Worm (Caenorhabditis elegans) whole organism, L3 larva: ENCODE results near the gene F01D4.5.

ENCODE experiments used
- R02D3.7 ChIP-seq: fragments of 150-350 bp; optimal IDR thresholded peaks from 2 replicates; lab custom pipeline; 2014; ENCODE audit warnings: missing biosample characterization, missing genetic modification characterization
- ZK546.5 ChIP-seq: sonication (generic microtip); optimal IDR thresholded peaks from 2 replicates; lab custom pipeline; 2017; ENCODE audit warnings: missing biosample characterization, missing genetic modification characterization
- aly-2 ChIP-seq: fragments of 150-350 bp; optimal IDR thresholded peaks from 2 replicates; lab custom pipeline; 2014; ENCODE audit warnings: missing biosample characterization, missing genetic modification characterization
- ama-1 ChIP-seq: fragments of 150-350 bp; optimal IDR thresholded peaks from 2 replicates; lab custom pipeline; 2018
- ceh-16 ChIP-seq: sonication (generic microtip); optimal IDR thresholded peaks from 2 replicates; lab custom pipeline; 2017; ENCODE audit warnings: missing biosample characterization, missing genetic modification characterization
- ceh-82 ChIP-seq: fragments of 150-350 bp; optimal IDR thresholded peaks from 2 replicates; lab custom pipeline; 2014; ENCODE audit warnings: missing biosample characterization, missing genetic modification characterization
- ceh-9 ChIP-seq: sonication (generic microtip); optimal IDR thresholded peaks from 2 replicates; lab custom pipeline; 2018; ENCODE audit warnings: missing biosample characterization, missing genetic modification characterization
- daf-12 ChIP-seq: fragments of 150-350 bp; optimal IDR thresholded peaks from 2 replicates; lab custom pipeline; 2014; ENCODE audit warnings: missing biosample characterization, missing genetic modification reagents, missing genetic modification characterization
- egl-27 ChIP-seq: sonication (generic microtip); optimal IDR thresholded peaks from 4 replicates; lab custom pipeline; 2017; ENCODE audit warnings: missing biosample characterization, missing genetic modification reagents, missing genetic modification characterization
- egl-5 ChIP-seq: fragments of 150-350 bp; optimal IDR thresholded peaks from 2 replicates; lab custom pipeline; 2017; ENCODE audit warnings: missing biosample characterization, missing genetic modification reagents, missing genetic modification characterization, inconsistent platforms
- elt-1 ChIP-seq: fragments of 150-350 bp; optimal IDR thresholded peaks from 2 replicates; lab custom pipeline; 2014; ENCODE audit warnings: missing biosample characterization, missing genetic modification characterization
- elt-2 ChIP-seq: sonication (generic microtip); optimal IDR thresholded peaks from 2 replicates; lab custom pipeline; 2016; ENCODE audit warnings: missing genetic modification reagents, mild to moderate bottlenecking, missing genetic modification characterization, missing compliant biosample characterization
- elt-3 ChIP-seq, 3 experiments: fragments of 150-350 bp in 1 of 3; sonication (generic microtip) in 2 of 3; optimal IDR thresholded peaks; 2 replicates in 2 of 3; 4 replicates in 1 of 3; lab custom pipeline; 2014 to 2017; ENCODE audit warnings: missing biosample characterization in 3 of 3, missing genetic modification characterization in 3 of 3
- eor-1 ChIP-seq, 2 experiments: fragments of 150-350 bp; optimal IDR thresholded peaks; 2 replicates each; lab custom pipeline; 2014 to 2018; ENCODE audit warnings: missing biosample characterization in 2 of 2, missing genetic modification characterization in 2 of 2
- fkh-10 ChIP-seq: sonication (generic microtip); optimal IDR thresholded peaks from 2 replicates; lab custom pipeline; 2017; ENCODE audit warnings: missing biosample characterization, missing genetic modification reagents, missing genetic modification characterization
- fkh-2 ChIP-seq: fragments of 150-350 bp; optimal IDR thresholded peaks from 2 replicates; lab custom pipeline; 2014; ENCODE audit warnings: missing biosample characterization, missing genetic modification reagents, missing genetic modification characterization
- fos-1 ChIP-seq: fragments of 150-350 bp; optimal IDR thresholded peaks from 2 replicates; lab custom pipeline; 2014; ENCODE audit warnings: missing biosample characterization, missing genetic modification characterization
- hmg-11 ChIP-seq: sonication (generic microtip); optimal IDR thresholded peaks from 2 replicates; lab custom pipeline; 2016; ENCODE audit warnings: missing genetic modification characterization, missing compliant biosample characterization
- jun-1 ChIP-seq: fragments of 150-350 bp; optimal IDR thresholded peaks from 2 replicates; lab custom pipeline; 2014; ENCODE audit warnings: missing biosample characterization, missing genetic modification reagents, missing genetic modification characterization
- lin-15B ChIP-seq: fragments of 150-350 bp; optimal IDR thresholded peaks from 2 replicates; lab custom pipeline; 2014; ENCODE audit warnings: missing biosample characterization, missing genetic modification characterization
- lin-39 ChIP-seq: fragments of 150-350 bp; optimal IDR thresholded peaks from 2 replicates; lab custom pipeline; 2018; ENCODE audit warnings: missing biosample characterization, missing genetic modification reagents, missing genetic modification characterization
- lsy-12 ChIP-seq: sonication (generic microtip); optimal IDR thresholded peaks from 2 replicates; lab custom pipeline; 2016; ENCODE audit warnings: mild to moderate bottlenecking, missing genetic modification characterization, missing compliant biosample characterization
- mdl-1 ChIP-seq: fragments of 150-350 bp; optimal IDR thresholded peaks from 2 replicates; lab custom pipeline; 2014; ENCODE audit warnings: missing biosample characterization, missing genetic modification characterization
- mml-1 ChIP-seq: fragments of 150-350 bp; sonication (generic microtip); optimal IDR thresholded peaks from 3 replicates; lab custom pipeline; 2014; ENCODE audit warnings: missing biosample characterization, missing genetic modification characterization
- nfya-1 ChIP-seq: sonication (generic microtip); optimal IDR thresholded peaks from 2 replicates; lab custom pipeline; 2017; ENCODE audit warnings: missing genetic modification characterization, mild to moderate bottlenecking, missing compliant biosample characterization, antibody characterized with exemption, moderate library complexity; ENCODE audit not compliant: insufficient read depth
- nhr-11 ChIP-seq: fragments of 150-350 bp; optimal IDR thresholded peaks from 2 replicates; lab custom pipeline; 2014; ENCODE audit warnings: missing biosample characterization, missing genetic modification characterization
- nhr-237 ChIP-seq: fragments of 150-350 bp; optimal IDR thresholded peaks from 2 replicates; lab custom pipeline; 2014; ENCODE audit warnings: missing biosample characterization, missing genetic modification characterization
- nhr-25 ChIP-seq: sonication (generic microtip); optimal IDR thresholded peaks from 2 replicates; lab custom pipeline; 2017; ENCODE audit warnings: missing biosample characterization, missing genetic modification characterization
- nhr-28 ChIP-seq: fragments of 150-350 bp; optimal IDR thresholded peaks from 2 replicates; lab custom pipeline; 2014; ENCODE audit warnings: missing biosample characterization, missing genetic modification characterization
- nhr-43 ChIP-seq: sonication (generic microtip); optimal IDR thresholded peaks from 2 replicates; lab custom pipeline; 2016; ENCODE audit warnings: mild to moderate bottlenecking, missing genetic modification characterization, missing compliant biosample characterization; ENCODE audit not compliant: poor library complexity, severe bottlenecking
- nhr-67 ChIP-seq: fragments of 150-350 bp; optimal IDR thresholded peaks from 2 replicates; lab custom pipeline; 2014; ENCODE audit warnings: missing biosample characterization, missing genetic modification characterization
- nhr-76 ChIP-seq: fragments of 150-350 bp; sonication (generic microtip); optimal IDR thresholded peaks from 5 replicates; lab custom pipeline; 2014; ENCODE audit warnings: missing biosample characterization, missing genetic modification characterization
- nhr-77 ChIP-seq: fragments of 150-350 bp; optimal IDR thresholded peaks from 2 replicates; lab custom pipeline; 2014; ENCODE audit warnings: missing biosample characterization, missing genetic modification characterization
- pqm-1 ChIP-seq: fragments of 150-350 bp; optimal IDR thresholded peaks from 2 replicates; lab custom pipeline; 2017; ENCODE audit warnings: missing biosample characterization, missing genetic modification characterization, inconsistent platforms
- skn-1 ChIP-seq: fragments of 150-350 bp; optimal IDR thresholded peaks from 2 replicates; lab custom pipeline; 2014; ENCODE audit warnings: missing biosample characterization, missing genetic modification characterization
- snpc-4 ChIP-seq: fragments of 150-350 bp; optimal IDR thresholded peaks from 2 replicates; lab custom pipeline; 2014; ENCODE audit warnings: missing biosample characterization, missing genetic modification characterization
- tbx-2 ChIP-seq: sonication (generic microtip); optimal IDR thresholded peaks from 2 replicates; lab custom pipeline; 2016; ENCODE audit warnings: mild to moderate bottlenecking, missing genetic modification characterization, missing compliant biosample characterization
- unc-39 ChIP-seq: sonication (generic microtip); optimal IDR thresholded peaks from 4 replicates; lab custom pipeline; 2017; ENCODE audit warnings: missing biosample characterization, missing genetic modification characterization
- unc-62 ChIP-seq: fragments of 150-350 bp; sonication (generic microtip); optimal IDR thresholded peaks from 4 replicates; lab custom pipeline; 2014; ENCODE audit warnings: missing biosample characterization, missing genetic modification reagents, missing genetic modification characterization
- zag-1 ChIP-seq: fragments of 150-350 bp; optimal IDR thresholded peaks from 2 replicates; lab custom pipeline; 2014; ENCODE audit warnings: missing biosample characterization, missing genetic modification characterization
- ztf-11 ChIP-seq: fragments of 150-350 bp; optimal IDR thresholded peaks from 2 replicates; lab custom pipeline; 2014; ENCODE audit warnings: missing biosample characterization, missing genetic modification characterization
- ztf-4 ChIP-seq: fragments of 150-350 bp; optimal IDR thresholded peaks from 2 replicates; lab custom pipeline; 2014; ENCODE audit warnings: missing biosample characterization, missing genetic modification characterization

F01D4.5 gene

ce11 chrIV:10499948-10500356, 16.5 kb upstream of the F01D4.5 start:
- peak; percentile 86 for TF ChIP-seq nfya-1
- no peak for TF ChIP-seq ceh-9 (tag; lab: Kevin White, UChicago)
- TF ChIP-seq nhr-77 (tag; lab: Kevin White, UChicago): no peak
- no peak for TF ChIP-seq ceh-82 (tag; lab: Kevin White, UChicago)
- peak; percentile 21 for TF ChIP-seq egl-5 (tag; lab: Kevin White, UChicago)
- peak; percentile 55 for TF ChIP-seq lin-15B (tag; lab: Kevin White, UChicago)
- TF ChIP-seq snpc-4 (tag; lab: Kevin White, UChicago): peak; percentile 2
- no peak for TF ChIP-seq nhr-67 (tag; lab: Kevin White, UChicago)
- peak; percentile 27 for TF ChIP-seq skn-1 (tag; lab: Kevin White, UChicago)
- peak; percentile 21 for TF ChIP-seq fos-1 (tag; lab: Kevin White, UChicago)
- TF ChIP-seq zag-1 (tag; lab: Kevin White, UChicago): peak; percentile 62
- TF ChIP-seq fkh-2: no peak
- no peak for TF ChIP-seq elt-2 (tag; lab: Kevin White, UChicago)
- TF ChIP-seq hmg-11: peak; percentile 67
- TF ChIP-seq lin-39 (tag; lab: Kevin White, UChicago): peak; percentile 88
- TF ChIP-seq lsy-12 (tag; lab: Kevin White, UChicago): no peak
- no peak for TF ChIP-seq R02D3.7
- peak; percentile 71 for TF ChIP-seq nhr-11
- no peak for TF ChIP-seq nhr-76
- no peak for TF ChIP-seq unc-62
- TF ChIP-seq fkh-10 (GFP tag; lab: Kevin White, UChicago): peak; percentile 58
- no peak for TF ChIP-seq elt-3 (tag; optimal IDR thresholded peaks at IDR 0.05; lab: Kevin White, UChicago)
- peak; percentile 55 for TF ChIP-seq tbx-2 (tag; lab: Kevin White, UChicago)

ce11 chrIV:10498401-10498800, 14.9 kb upstream of the F01D4.5 start:
- no peak for TF ChIP-seq nfya-1
- no peak for TF ChIP-seq tbx-2 (tag; lab: Kevin White, UChicago)
- TF ChIP-seq ZK546.5 (tag; lab: Kevin White, UChicago): no peak
- TF ChIP-seq elt-2 (tag; lab: Kevin White, UChicago): no peak
- no peak for TF ChIP-seq lsy-12 (tag; lab: Kevin White, UChicago)
- TF ChIP-seq nhr-77 (tag; lab: Kevin White, UChicago): no peak
- no peak for TF ChIP-seq fos-1 (tag; lab: Kevin White, UChicago)
- no peak for TF ChIP-seq nhr-76
- no peak for TF ChIP-seq ceh-82 (tag; lab: Kevin White, UChicago)
- no peak for TF ChIP-seq aly-2 (tag; lab: Kevin White, UChicago)
- no peak for TF ChIP-seq nhr-25 (tag; lab: Kevin White, UChicago)
- no peak for TF ChIP-seq egl-27 (tag; lab: Kevin White, UChicago)
- TF ChIP-seq hmg-11: no peak

ce11 chrIV:10489409-10489808, 6.0 kb upstream of the F01D4.5 start:
- no peak for TF ChIP-seq elt-1 (tag; lab: Kevin White, UChicago)
- no peak for TF ChIP-seq fos-1 (tag; lab: Kevin White, UChicago)
- no peak for TF ChIP-seq R02D3.7
- no peak for TF ChIP-seq hmg-11
- TF ChIP-seq tbx-2 (tag; lab: Kevin White, UChicago): no peak
- no peak for TF ChIP-seq fkh-2
- TF ChIP-seq pqm-1 (tag; lab: Kevin White, UChicago): no peak
- TF ChIP-seq ceh-9 (tag; lab: Kevin White, UChicago): no peak
- TF ChIP-seq snpc-4 (tag; lab: Kevin White, UChicago): no peak
- no peak for TF ChIP-seq nhr-28 (tag; lab: Kevin White, UChicago)
- no peak for TF ChIP-seq mml-1 (tag; lab: Kevin White, UChicago)
- no peak for TF ChIP-seq ceh-16 (tag; lab: Kevin White, UChicago)
- no peak for TF ChIP-seq lsy-12 (tag; lab: Kevin White, UChicago)

- TF ChIP-seq elt-2 (tag; lab: Kevin White, UChicago): peak; percentile 56
- no peak for TF ChIP-seq eor-1 (tag; optimal IDR thresholded peaks at IDR 0.05; lab: Kevin White, UChicago)
- no peak for TF ChIP-seq elt-3 (tag; optimal IDR thresholded peaks at IDR 0.05; lab: Kevin White, UChicago)
- peak; percentile 99 for TF ChIP-seq pqm-1 (tag; lab: Kevin White, UChicago)
Measured at ce11 chrIV:10482585-10482984, 872 bp downstream of the F01D4.5 start.

- TF ChIP-seq nhr-11 (peak; percentile 66), skn-1 (tag; lab: Kevin White, UChicago) (no peak), ztf-11 (tag; lab: Kevin White, UChicago) (no peak), ama-1 (lab: Kevin White, UChicago) (peak; percentile 24), nhr-237 (tag; lab: Kevin White, UChicago) (no peak), jun-1 (tag; lab: Kevin White, UChicago) (no peak), nhr-77 (tag; lab: Kevin White, UChicago) (no peak), lin-15B (tag; lab: Kevin White, UChicago) (peak; percentile 53), mdl-1 (tag; lab: Kevin White, UChicago) (peak; percentile 28), nfya-1 (peak; percentile 81), egl-5 (tag; lab: Kevin White, UChicago) (no peak), fkh-2 (no peak), unc-39 (no peak), daf-12 (no peak), aly-2 (tag; lab: Kevin White, UChicago) (no peak), elt-2 (tag; lab: Kevin White, UChicago) (no peak), elt-1 (tag; lab: Kevin White, UChicago) (no peak), hmg-11 (peak; percentile 48), ZK546.5 (tag; lab: Kevin White, UChicago) (no peak), lin-39 (tag; lab: Kevin White, UChicago) (peak; percentile 72), ztf-4 (tag; lab: Kevin White, UChicago) (no peak), nhr-43 (tag; lab: Kevin White, UChicago) (no peak)
Measured at ce11 chrIV:10481695-10482094, 1.8 kb downstream of the F01D4.5 start, which contains the start of gene egl-21. Gene egl-21 (minus strand): TSS chrIV:10481844.
